Worm (Caenorhabditis elegans): ENCODE measurements around the gene cki-2.
A peak's percentile ranks its signal among the peaks of the same experiment; 100 is the strongest.

- TF ChIP-seq nhr-11 (tag; optimal IDR thresholded peaks at IDR 0.05) = no peak
- TF ChIP-seq ama-1 (optimal IDR thresholded peaks at IDR 0.05) = no peak
- no peak for TF ChIP-seq skn-1 (tag; optimal IDR thresholded peaks at IDR 0.05)
- peak; percentile 85 for TF ChIP-seq blmp-1 (tag; optimal IDR thresholded peaks at IDR 0.05; ENCODE audit: insufficient read depth)
- TF ChIP-seq unc-62 (GFP tag; optimal IDR thresholded peaks at IDR 0.05) = no peak
- TF ChIP-seq elt-3 (tag; optimal IDR thresholded peaks at IDR 0.05) = no peak
- TF ChIP-seq ztf-11 (tag; optimal IDR thresholded peaks at IDR 0.05) = no peak
- no peak for TF ChIP-seq ztf-4 (tag; optimal IDR thresholded peaks at IDR 0.05)
- TF ChIP-seq nhr-237 (tag; optimal IDR thresholded peaks at IDR 0.05) = no peak
These were observed 9.4 kb upstream of the cki-2 start for ce11 chrII:7806872-7807271.
